Fruit fly (Drosophila melanogaster) whole organism, wandering third instar larva: ENCODE data around the gene CG9119.
A peak's percentile ranks its signal among the peaks of the same experiment; 100 is the strongest.

Experiments used
- CG32264 ChIP-seq: fragments of 200-800 bp; sonication (Bioruptor generic); optimal IDR thresholded peaks from 2 replicates; lab custom pipeline; 2016; ENCODE audit warnings: missing biosample characterization, missing genetic modification characterization
- CG9705 ChIP-seq: fragments of 200-800 bp; sonication (Bioruptor generic); optimal IDR thresholded peaks from 2 replicates; lab custom pipeline; 2018; ENCODE audit warnings: missing biosample characterization, mild to moderate bottlenecking, missing genetic modification characterization
- CrebA ChIP-seq: fragments of 200-800 bp; sonication (Bioruptor generic); optimal IDR thresholded peaks from 2 replicates; lab custom pipeline; 2016; ENCODE audit warnings: missing biosample characterization, mild to moderate bottlenecking, missing genetic modification characterization, borderline replicate concordance
- Dfd ChIP-seq: fragments of >200 bp; optimal IDR thresholded peaks from 2 replicates; lab custom pipeline; 2017; ENCODE audit warnings: missing biosample characterization, missing genetic modification characterization
- HLH106 ChIP-seq: fragments of 200-800 bp; optimal IDR thresholded peaks from 3 replicates; lab custom pipeline; 2019; ENCODE audit warnings: missing biosample characterization, mild to moderate bottlenecking, missing genetic modification characterization, moderate library complexity
- Hnf4 ChIP-seq: fragments of 200-800 bp; sonication (Bioruptor generic); optimal IDR thresholded peaks from 2 replicates; lab custom pipeline; 2016; ENCODE audit warnings: missing biosample characterization, mild to moderate bottlenecking, missing genetic modification characterization
- Hr78 ChIP-seq: fragments of >200 bp; optimal IDR thresholded peaks from 2 replicates; lab custom pipeline; 2017; ENCODE audit warnings: missing biosample characterization, missing genetic modification characterization
- Hr83 ChIP-seq: fragments of 200-300 bp; sonication (Bioruptor generic); optimal IDR thresholded peaks from 2 replicates; lab custom pipeline; 2016; ENCODE audit warnings: missing biosample characterization, mild to moderate bottlenecking, missing genetic modification characterization, moderate library complexity; ENCODE audit not compliant: poor library complexity, severe bottlenecking
- Jra ChIP-seq: sonication (Bioruptor generic); optimal IDR thresholded peaks from 2 replicates; lab custom pipeline; 2016; ENCODE audit warnings: missing biosample characterization, missing genetic modification characterization
- Mio ChIP-seq: sonication (Bioruptor generic); optimal IDR thresholded peaks from 2 replicates; lab custom pipeline; 2016; ENCODE audit warnings: missing biosample characterization, missing genetic modification characterization
- Myc ChIP-seq: fragments of >200 bp; optimal IDR thresholded peaks from 2 replicates; lab custom pipeline; 2017
- OdsH ChIP-seq: fragments of 200-800 bp; sonication (Bioruptor generic); optimal IDR thresholded peaks from 2 replicates; lab custom pipeline; 2016; ENCODE audit warnings: missing biosample characterization, mild to moderate bottlenecking, missing genetic modification characterization
- Rel ChIP-seq, 2 experiments: fragments of 200-800 bp; sonication (Bioruptor generic) in 1 of 2; optimal IDR thresholded peaks; 2 replicates in 1 of 2; 3 replicates in 1 of 2; lab custom pipeline; 2016 to 2019; ENCODE audit warnings: mild to moderate bottlenecking in 2 of 2, missing biosample characterization in 2 of 2, missing genetic modification characterization in 2 of 2, moderate library complexity in 1 of 2
- Sp1 ChIP-seq: fragments of 200-800 bp; sonication (Bioruptor generic); optimal IDR thresholded peaks from 3 replicates; lab custom pipeline; 2019; ENCODE audit warnings: missing biosample characterization, mild to moderate bottlenecking, missing genetic modification characterization, moderate library complexity
- br ChIP-seq: fragments of 200-800 bp; sonication (Bioruptor generic); optimal IDR thresholded peaks from 2 replicates; lab custom pipeline; 2016; ENCODE audit warnings: missing biosample characterization, missing genetic modification characterization
- brk ChIP-seq: fragments of 200-800 bp; sonication (Bioruptor generic); optimal IDR thresholded peaks from 2 replicates; lab custom pipeline; 2016; ENCODE audit warnings: missing biosample characterization, mild to moderate bottlenecking, missing genetic modification characterization
- dsf ChIP-seq: sonication (Bioruptor generic); optimal IDR thresholded peaks from 2 replicates; lab custom pipeline; 2016; ENCODE audit warnings: missing biosample characterization, missing genetic modification characterization, borderline replicate concordance
- ey ChIP-seq: fragments of 200-800 bp; sonication (Bioruptor generic); optimal IDR thresholded peaks from 2 replicates; lab custom pipeline; 2016; ENCODE audit warnings: missing biosample characterization, missing genetic modification characterization
- foxo ChIP-seq, 2 experiments: fragments of 200-800 bp; sonication (Bioruptor generic); optimal IDR thresholded peaks; 2 replicates in 1 of 2; 3 replicates in 1 of 2; lab custom pipeline; 2016 to 2017; ENCODE audit warnings: missing biosample characterization in 2 of 2, missing genetic modification characterization in 2 of 2
- fru ChIP-seq: fragments of 200-800 bp; sonication (Bioruptor generic); optimal IDR thresholded peaks from 3 replicates; lab custom pipeline; 2016; ENCODE audit warnings: missing biosample characterization, mild to moderate bottlenecking, missing genetic modification characterization
- h ChIP-seq: fragments of 200-800 bp; sonication (Bioruptor generic); optimal IDR thresholded peaks from 3 replicates; lab custom pipeline; 2016; ENCODE audit warnings: missing biosample characterization, mild to moderate bottlenecking, missing genetic modification characterization
- jim ChIP-seq: fragments of 175-275, 200-325 bp; sonication (Bioruptor generic); optimal IDR thresholded peaks from 2 replicates; lab custom pipeline; 2016; ENCODE audit warnings: missing biosample characterization, mild to moderate bottlenecking, missing genetic modification characterization
- lola ChIP-seq: fragments of >200 bp; optimal IDR thresholded peaks from 2 replicates; lab custom pipeline; 2017; ENCODE audit warnings: missing biosample characterization, missing genetic modification characterization
- pan ChIP-seq: fragments of >200 bp; optimal IDR thresholded peaks from 2 replicates; lab custom pipeline; 2017
- psq ChIP-seq: fragments of 200-800 bp; sonication (Bioruptor generic); optimal IDR thresholded peaks from 3 replicates; lab custom pipeline; 2017; ENCODE audit warnings: missing biosample characterization, mild to moderate bottlenecking, missing genetic modification characterization, moderate library complexity
- rgr ChIP-seq: fragments of 200-800 bp; sonication (Bioruptor generic); optimal IDR thresholded peaks from 3 replicates; lab custom pipeline; 2016; ENCODE audit warnings: missing biosample characterization, mild to moderate bottlenecking, missing genetic modification characterization
- tai ChIP-seq: sonication (Bioruptor generic); optimal IDR thresholded peaks from 2 replicates; lab custom pipeline; 2016; ENCODE audit warnings: missing biosample characterization, missing genetic modification characterization
- usp ChIP-seq: fragments of >200 bp; optimal IDR thresholded peaks from 2 replicates; lab custom pipeline; 2017; ENCODE audit warnings: missing biosample characterization, missing genetic modification characterization
- woc ChIP-seq: sonication (Bioruptor generic); optimal IDR thresholded peaks from 2 replicates; lab custom pipeline; 2016; ENCODE audit warnings: missing biosample characterization, mild to moderate bottlenecking, missing genetic modification characterization

Gene CG9119

DNA sequence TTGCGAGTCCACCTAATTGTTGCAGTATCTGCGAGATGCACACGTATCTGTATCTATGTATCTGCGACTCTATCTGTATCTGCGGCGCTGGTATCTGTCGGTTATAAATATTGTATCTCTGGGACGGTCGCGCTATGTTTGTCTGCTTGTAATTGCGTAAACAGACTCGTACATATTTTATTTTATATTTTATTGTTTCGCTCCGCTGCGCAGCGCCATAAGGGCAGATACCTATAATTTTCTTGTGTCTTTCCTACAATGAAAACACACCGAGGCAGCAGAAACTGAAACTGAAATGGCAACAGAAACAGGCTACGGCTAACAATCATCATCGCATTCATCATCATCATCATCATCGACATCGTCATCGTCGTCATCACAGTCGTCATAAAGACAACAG, 36.1 kb downstream of the CG9119 start:
- TF ChIP-seq Myc (lab: Kevin White, UChicago) (no peak), Hnf4 (GFP tag; lab: Kevin White, UChicago) (no peak), lola (GFP tag; lab: Kevin White, UChicago) (no peak), tai (GFP tag; lab: Kevin White, UChicago) (no peak), Hr78 (GFP tag; lab: Kevin White, UChicago) (no peak), Sp1 (no peak), br (GFP tag; lab: Kevin White, UChicago) (no peak), brk (no peak)

DNA sequence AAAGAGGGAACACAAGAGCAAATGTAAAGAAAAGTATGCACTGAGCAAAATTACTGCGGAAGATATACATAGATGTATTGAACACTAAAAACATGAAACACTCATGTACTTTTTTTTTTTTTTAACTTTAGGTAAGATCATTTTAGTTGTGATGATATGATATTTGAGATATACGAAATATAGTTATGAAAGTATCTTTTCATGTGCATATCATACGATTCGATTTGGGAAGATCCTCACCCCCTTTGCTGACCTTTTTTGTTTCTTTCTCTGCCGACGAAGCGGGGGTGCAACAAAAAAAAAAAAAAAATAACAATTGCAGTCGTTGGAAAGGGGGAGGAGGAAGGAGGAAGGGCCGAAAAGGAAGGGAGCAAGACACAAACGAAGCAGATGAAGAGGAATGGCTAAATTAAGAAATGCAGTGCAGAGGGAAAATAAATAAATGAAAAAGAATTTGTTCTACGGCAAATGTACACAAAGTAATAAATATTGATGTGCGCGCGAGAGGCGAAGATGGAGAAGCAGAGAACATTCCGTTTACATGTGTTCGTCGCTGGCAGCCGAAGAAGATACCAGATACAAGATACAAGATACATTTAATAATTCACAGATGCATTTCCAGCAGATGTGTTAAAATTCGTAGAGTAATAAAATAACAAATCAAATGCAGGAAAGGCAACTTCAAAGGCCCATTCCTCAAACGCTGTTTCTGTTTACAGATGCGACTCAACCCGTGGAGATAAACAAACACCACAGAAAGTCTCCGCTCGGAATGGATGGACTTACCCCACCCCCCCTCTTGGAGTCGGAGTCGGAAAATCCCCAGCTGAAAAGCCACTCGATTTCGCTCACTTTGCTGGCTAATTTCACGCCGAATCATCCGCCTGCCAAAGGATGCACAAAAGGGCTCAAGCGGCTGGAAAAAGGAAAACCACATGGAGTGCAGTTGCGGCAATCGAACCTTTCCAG, 37.4 kb downstream of the CG9119 start:
- TF ChIP-seq fru (GFP tag; lab: Kevin White, UChicago) (peak; percentile 39), woc (GFP tag; lab: Kevin White, UChicago) (peak; percentile 19), foxo (GFP tag; optimal IDR thresholded peaks at IDR 0.05; lab: Kevin White, UChicago) (peak in 1 of 2 experiments; percentile 11), OdsH (peak; percentile 18), Sp1 (no peak), Hr83 (GFP tag; lab: Kevin White, UChicago) (no peak), usp (GFP tag; lab: Kevin White, UChicago) (no peak), psq (GFP tag; lab: Kevin White, UChicago) (peak; percentile 80), Rel (GFP tag; optimal IDR thresholded peaks at IDR 0.05; lab: Kevin White, UChicago) (no peak), Rel (tag; optimal IDR thresholded peaks at IDR 0.05; lab: Kevin White, UChicago) (no peak), Dfd (GFP tag; lab: Kevin White, UChicago) (no peak), pan (no peak), Myc (lab: Kevin White, UChicago) (no peak), h (GFP tag; lab: Kevin White, UChicago) (peak; percentile 19), ey (GFP tag; lab: Kevin White, UChicago) (peak; percentile 5), br (GFP tag; lab: Kevin White, UChicago) (no peak), Hnf4 (GFP tag; lab: Kevin White, UChicago) (peak; percentile 6), rgr (GFP tag; lab: Kevin White, UChicago) (peak; percentile 9)

- TF ChIP-seq psq (GFP tag; lab: Kevin White, UChicago) (no peak), CG32264 (no peak), Mio (GFP tag; lab: Kevin White, UChicago) (no peak), CrebA (GFP tag; lab: Kevin White, UChicago) (no peak), jim (GFP tag; lab: Kevin White, UChicago) (no peak), Jra (GFP tag; lab: Kevin White, UChicago) (no peak), HLH106 (tag; lab: Kevin White, UChicago) (no peak), brk (no peak), Hr78 (GFP tag; lab: Kevin White, UChicago) (no peak), dsf (GFP tag; lab: Kevin White, UChicago) (no peak)
These were observed 38.3 kb downstream of the CG9119 start for dm6 chr3L:1166266-1166665.

dm6 chr3L:1165808-1166207, 38.8 kb downstream of the CG9119 start:
- no peak for TF ChIP-seq brk
- TF ChIP-seq Hnf4 (GFP tag; lab: Kevin White, UChicago), result no peak
- no peak for TF ChIP-seq Dfd (GFP tag; lab: Kevin White, UChicago)
- no peak for TF ChIP-seq CrebA (GFP tag; lab: Kevin White, UChicago)
- no peak for TF ChIP-seq CG9705
